Worm (Caenorhabditis elegans) whole organism, L3 larva: ENCODE measurements around the gene Y82E9BR.3.

Experiments
- ZK546.5 ChIP-seq: sonication (generic microtip); optimal IDR thresholded peaks from 2 replicates; lab custom pipeline; 2017; ENCODE audit warnings: missing biosample characterization, missing genetic modification characterization
- ceh-28 ChIP-seq: fragments of 150-350 bp; optimal IDR thresholded peaks from 2 replicates; lab custom pipeline; 2014; ENCODE audit warnings: missing biosample characterization, missing genetic modification reagents, missing genetic modification characterization
- ceh-9 ChIP-seq: sonication (generic microtip); optimal IDR thresholded peaks from 2 replicates; lab custom pipeline; 2018; ENCODE audit warnings: missing biosample characterization, missing genetic modification characterization
- daf-12 ChIP-seq: fragments of 150-350 bp; optimal IDR thresholded peaks from 2 replicates; lab custom pipeline; 2014; ENCODE audit warnings: missing biosample characterization, missing genetic modification reagents, missing genetic modification characterization
- egl-27 ChIP-seq: sonication (generic microtip); optimal IDR thresholded peaks from 4 replicates; lab custom pipeline; 2017; ENCODE audit warnings: missing biosample characterization, missing genetic modification reagents, missing genetic modification characterization
- egl-5 ChIP-seq: fragments of 150-350 bp; optimal IDR thresholded peaks from 2 replicates; lab custom pipeline; 2017; ENCODE audit warnings: missing biosample characterization, missing genetic modification reagents, missing genetic modification characterization, inconsistent platforms
- elt-1 ChIP-seq: fragments of 150-350 bp; optimal IDR thresholded peaks from 2 replicates; lab custom pipeline; 2014; ENCODE audit warnings: missing biosample characterization, missing genetic modification characterization
- elt-2 ChIP-seq: sonication (generic microtip); optimal IDR thresholded peaks from 2 replicates; lab custom pipeline; 2016; ENCODE audit warnings: missing genetic modification reagents, mild to moderate bottlenecking, missing genetic modification characterization, missing compliant biosample characterization
- fkh-10 ChIP-seq: sonication (generic microtip); optimal IDR thresholded peaks from 2 replicates; lab custom pipeline; 2017; ENCODE audit warnings: missing biosample characterization, missing genetic modification reagents, missing genetic modification characterization
- fkh-2 ChIP-seq: fragments of 150-350 bp; optimal IDR thresholded peaks from 2 replicates; lab custom pipeline; 2014; ENCODE audit warnings: missing biosample characterization, missing genetic modification reagents, missing genetic modification characterization
- fos-1 ChIP-seq: fragments of 150-350 bp; optimal IDR thresholded peaks from 2 replicates; lab custom pipeline; 2014; ENCODE audit warnings: missing biosample characterization, missing genetic modification characterization
- hmg-11 ChIP-seq: sonication (generic microtip); optimal IDR thresholded peaks from 2 replicates; lab custom pipeline; 2016; ENCODE audit warnings: missing genetic modification characterization, missing compliant biosample characterization
- lin-15B ChIP-seq: fragments of 150-350 bp; optimal IDR thresholded peaks from 2 replicates; lab custom pipeline; 2014; ENCODE audit warnings: missing biosample characterization, missing genetic modification characterization
- lin-39 ChIP-seq: fragments of 150-350 bp; optimal IDR thresholded peaks from 2 replicates; lab custom pipeline; 2018; ENCODE audit warnings: missing biosample characterization, missing genetic modification reagents, missing genetic modification characterization
- lsy-12 ChIP-seq: sonication (generic microtip); optimal IDR thresholded peaks from 2 replicates; lab custom pipeline; 2016; ENCODE audit warnings: mild to moderate bottlenecking, missing genetic modification characterization, missing compliant biosample characterization
- nfya-1 ChIP-seq: sonication (generic microtip); optimal IDR thresholded peaks from 2 replicates; lab custom pipeline; 2017; ENCODE audit warnings: missing genetic modification characterization, mild to moderate bottlenecking, missing compliant biosample characterization, antibody characterized with exemption, moderate library complexity; ENCODE audit not compliant: insufficient read depth
- nhr-23 ChIP-seq: fragments of 150-350 bp; optimal IDR thresholded peaks from 2 replicates; lab custom pipeline; 2014; ENCODE audit warnings: missing biosample characterization, missing genetic modification reagents, missing genetic modification characterization
- nhr-237 ChIP-seq: fragments of 150-350 bp; optimal IDR thresholded peaks from 2 replicates; lab custom pipeline; 2014; ENCODE audit warnings: missing biosample characterization, missing genetic modification characterization
- nhr-67 ChIP-seq: fragments of 150-350 bp; optimal IDR thresholded peaks from 2 replicates; lab custom pipeline; 2014; ENCODE audit warnings: missing biosample characterization, missing genetic modification characterization
- nhr-76 ChIP-seq: fragments of 150-350 bp; sonication (generic microtip); optimal IDR thresholded peaks from 5 replicates; lab custom pipeline; 2014; ENCODE audit warnings: missing biosample characterization, missing genetic modification characterization
- pha-4 ChIP-seq: fragments of 150-350 bp; optimal IDR thresholded peaks from 2 replicates; lab custom pipeline; 2014; ENCODE audit warnings: missing biosample characterization, missing genetic modification reagents, missing genetic modification characterization
- pqm-1 ChIP-seq: fragments of 150-350 bp; optimal IDR thresholded peaks from 2 replicates; lab custom pipeline; 2017; ENCODE audit warnings: missing biosample characterization, missing genetic modification characterization, inconsistent platforms
- skn-1 ChIP-seq: fragments of 150-350 bp; optimal IDR thresholded peaks from 2 replicates; lab custom pipeline; 2014; ENCODE audit warnings: missing biosample characterization, missing genetic modification characterization
- snpc-4 ChIP-seq: fragments of 150-350 bp; optimal IDR thresholded peaks from 2 replicates; lab custom pipeline; 2014; ENCODE audit warnings: missing biosample characterization, missing genetic modification characterization
- tbx-2 ChIP-seq: sonication (generic microtip); optimal IDR thresholded peaks from 2 replicates; lab custom pipeline; 2016; ENCODE audit warnings: mild to moderate bottlenecking, missing genetic modification characterization, missing compliant biosample characterization
- unc-39 ChIP-seq: sonication (generic microtip); optimal IDR thresholded peaks from 4 replicates; lab custom pipeline; 2017; ENCODE audit warnings: missing biosample characterization, missing genetic modification characterization
- unc-62 ChIP-seq: fragments of 150-350 bp; sonication (generic microtip); optimal IDR thresholded peaks from 4 replicates; lab custom pipeline; 2014; ENCODE audit warnings: missing biosample characterization, missing genetic modification reagents, missing genetic modification characterization
- zag-1 ChIP-seq: fragments of 150-350 bp; optimal IDR thresholded peaks from 2 replicates; lab custom pipeline; 2014; ENCODE audit warnings: missing biosample characterization, missing genetic modification characterization
- ztf-4 ChIP-seq: fragments of 150-350 bp; optimal IDR thresholded peaks from 2 replicates; lab custom pipeline; 2014; ENCODE audit warnings: missing biosample characterization, missing genetic modification characterization

Gene Y82E9BR.3

ce11 chrIII:1427126-1427525 lies 8.1 kb downstream of the Y82E9BR.3 start, which contains the start of gene lelo-2:
TSS of gene lelo-2 (minus strand) at chrIII:1427226.
- TF ChIP-seq pqm-1 (tag; lab: Kevin White, UChicago) (no peak), daf-12 (tag; lab: Kevin White, UChicago) (no peak), elt-2 (tag; lab: Kevin White, UChicago) (no peak), snpc-4 (tag; lab: Kevin White, UChicago) (no peak), nhr-76 (tag; lab: Kevin White, UChicago) (no peak), elt-1 (tag; lab: Kevin White, UChicago) (no peak), lsy-12 (tag; lab: Kevin White, UChicago) (no peak), unc-39 (tag; lab: Kevin White, UChicago) (no peak), ZK546.5 (no peak), zag-1 (tag; lab: Kevin White, UChicago) (no peak), nfya-1 (tag; lab: Kevin White, UChicago) (no peak), fkh-2 (tag; lab: Kevin White, UChicago) (no peak), lin-39 (tag; lab: Kevin White, UChicago) (no peak), nhr-237 (tag; lab: Kevin White, UChicago) (no peak), tbx-2 (no peak)

ce11 chrIII:1428448-1428847 lies 9.5 kb downstream of the Y82E9BR.3 start:
- no peak for TF ChIP-seq elt-2 (tag; lab: Kevin White, UChicago)
- TF ChIP-seq nfya-1 (tag; lab: Kevin White, UChicago), result no peak
- TF ChIP-seq nhr-23 (tag; lab: Kevin White, UChicago), result no peak
- TF ChIP-seq snpc-4 (tag; lab: Kevin White, UChicago), result no peak
- no peak for TF ChIP-seq unc-39 (tag; lab: Kevin White, UChicago)
- no peak for TF ChIP-seq hmg-11 (tag; lab: Kevin White, UChicago)
- no peak for TF ChIP-seq skn-1 (tag; lab: Kevin White, UChicago)
- no peak for TF ChIP-seq ZK546.5
- TF ChIP-seq unc-62, result no peak
- no peak for TF ChIP-seq ztf-4 (tag; lab: Kevin White, UChicago)

- peak; percentile 45 for TF ChIP-seq ceh-28 (tag; lab: Kevin White, UChicago)
- TF ChIP-seq ceh-9 (tag; lab: Kevin White, UChicago), result no peak
These were observed 10.3 kb downstream of the Y82E9BR.3 start for ce11 chrIII:1429275-1429674.

- TF ChIP-seq nhr-67 (tag; lab: Kevin White, UChicago) (no peak), nfya-1 (tag; lab: Kevin White, UChicago) (peak; percentile 56), hmg-11 (tag; lab: Kevin White, UChicago) (peak; percentile 56), egl-27 (tag; lab: Kevin White, UChicago) (no peak), elt-1 (tag; lab: Kevin White, UChicago) (peak; percentile 49)
These were observed 11.0 kb downstream of the Y82E9BR.3 start for ce11 chrIII:1429920-1430437.

- no peak for TF ChIP-seq ceh-28 (tag; lab: Kevin White, UChicago)
- no peak for TF ChIP-seq skn-1 (tag; lab: Kevin White, UChicago)
- peak; percentile 99 for TF ChIP-seq nfya-1 (tag; lab: Kevin White, UChicago)
These were observed 17.7 kb downstream of the Y82E9BR.3 start for ce11 chrIII:1436738-1437137.

- no peak for TF ChIP-seq snpc-4 (tag; lab: Kevin White, UChicago)
- no peak for TF ChIP-seq tbx-2
- TF ChIP-seq egl-5 (tag; lab: Kevin White, UChicago), result no peak
- no peak for TF ChIP-seq unc-39 (tag; lab: Kevin White, UChicago)
- no peak for TF ChIP-seq daf-12 (tag; lab: Kevin White, UChicago)
- TF ChIP-seq hmg-11 (tag; lab: Kevin White, UChicago), result no peak
- no peak for TF ChIP-seq fos-1 (tag; lab: Kevin White, UChicago)
- no peak for TF ChIP-seq fkh-10 (GFP tag; lab: Kevin White, UChicago)
- TF ChIP-seq ceh-9 (tag; lab: Kevin White, UChicago), result no peak
These were observed 20.6 kb downstream of the Y82E9BR.3 start for ce11 chrIII:1439609-1440008.

ce11 chrIII:1446747-1447146 lies 27.8 kb downstream of the Y82E9BR.3 start:
- TF ChIP-seq ceh-9 (tag; lab: Kevin White, UChicago) (no peak), lin-15B (no peak), ceh-28 (tag; lab: Kevin White, UChicago) (no peak), pha-4 (no peak)
